Worm (Caenorhabditis elegans) whole organism, midembryonic: ENCODE data around the gene EEED8.12.

Source experiments
- flt-1 ChIP-seq: fragments of 200-800 bp; sonication (Bioruptor generic); IDR thresholded peaks from 2 replicates; pipeline ENCODE4 v1.3.6; 2022; ENCODE audit warnings: missing genetic modification characterization, missing compliant biosample characterization
- ref-1 ChIP-seq: fragments of 200-800 bp; sonication (Bioruptor generic); conservative IDR thresholded peaks from 2 replicates; pipeline ENCODE4 v1.3.6; 2022; ENCODE audit warnings: missing genetic modification reagents, missing genetic modification characterization, missing compliant biosample characterization
- ztf-23 ChIP-seq: fragments of 200-800 bp; sonication (Bioruptor generic); IDR thresholded peaks from 2 replicates; pipeline ENCODE4 v1.3.6; 2022; ENCODE audit warnings: missing genetic modification reagents, missing genetic modification characterization, missing compliant biosample characterization

DNA sequence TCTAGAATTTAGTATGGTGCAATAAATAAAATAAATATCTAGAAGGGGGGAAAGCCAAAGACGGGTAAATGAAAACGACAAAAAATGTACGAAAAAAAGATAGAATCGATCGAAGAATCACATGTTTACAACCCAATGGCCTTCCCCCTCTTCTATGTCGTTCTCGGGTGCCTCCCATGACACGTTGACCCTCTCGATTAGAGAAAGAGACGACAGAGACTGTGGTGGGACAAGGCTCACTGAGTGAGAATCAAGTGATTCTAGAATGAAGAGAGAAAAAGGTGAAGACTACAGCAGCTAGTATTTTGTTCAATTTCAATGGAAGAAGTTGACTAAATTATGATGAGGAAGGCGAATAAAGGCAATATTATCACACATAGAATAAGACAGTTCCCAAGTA lies 17.2 kb upstream of the EEED8.12 start:
- TF ChIP-seq ref-1 (GFP tag; lab: Robert Waterston, UW) = no peak
- 0 out of 2 replicates have a peak, but pooled peaks have one; percentile 54 for TF ChIP-seq ztf-23 (GFP tag; lab: Robert Waterston, UW)
- TF ChIP-seq flt-1 (GFP tag; lab: Robert Waterston, UW) = no peak
